Fruit fly (Drosophila melanogaster): ENCODE data around the gene Pli.

Gene Pli

DNA sequence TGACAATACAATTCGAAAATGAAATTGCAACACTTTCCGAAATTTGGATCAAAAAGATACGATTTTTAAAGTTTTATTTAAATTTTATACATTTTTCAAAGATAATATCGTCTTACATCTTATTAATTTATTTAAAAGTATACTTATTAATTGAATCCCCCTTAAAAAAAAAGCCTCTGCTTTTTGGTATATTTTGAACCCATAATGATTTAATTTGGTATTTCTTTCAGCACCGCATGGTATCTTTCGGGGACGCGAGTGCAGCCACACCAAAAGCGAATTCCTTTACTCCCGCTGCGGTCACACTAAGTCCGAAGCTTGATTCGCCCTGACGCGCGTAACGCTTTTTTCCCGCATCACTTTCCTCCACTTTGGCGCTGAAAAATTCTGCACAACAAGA, 69.6 kb downstream of the Pli start (continued):
- no peak for TF ChIP-seq Dip3 (GFP tag; optimal IDR thresholded peaks at IDR 0.05)
- TF ChIP-seq fd64A (GFP tag; optimal IDR thresholded peaks at IDR 0.05): no peak
- no peak for TF ChIP-seq CG18764 (GFP tag; optimal IDR thresholded peaks at IDR 0.05)
- no peak for TF ChIP-seq fd96Cb (tag; optimal IDR thresholded peaks at IDR 0.05)
- TF ChIP-seq tll (GFP tag; optimal IDR thresholded peaks at IDR 0.05): no peak
- no peak for TF ChIP-seq CG6683 (GFP tag; optimal IDR thresholded peaks at IDR 0.05)
- no peak for TF ChIP-seq CG9609 (GFP tag; optimal IDR thresholded peaks at IDR 0.05)
- TF ChIP-seq CG4730 (GFP tag; IDR thresholded peaks at IDR 0.05): no peak
- peak; percentile 69 for TF ChIP-seq CG13287 (GFP tag; IDR thresholded peaks at IDR 0.05; ENCODE audit: partially characterized antibody)
- TF ChIP-seq Ravus (GFP tag; IDR thresholded peaks at IDR 0.05): no peak
- no peak for TF ChIP-seq Sry-β (GFP tag; optimal IDR thresholded peaks at IDR 0.05)
- TF ChIP-seq HLHmδ (GFP tag; optimal IDR thresholded peaks at IDR 0.05): no peak
- TF ChIP-seq CG4424 (GFP tag; optimal IDR thresholded peaks at IDR 0.05): no peak
- no peak for TF ChIP-seq peb (GFP tag; IDR thresholded peaks at IDR 0.05)
- TF ChIP-seq gt (GFP tag; IDR thresholded peaks at IDR 0.05): no peak
- no peak for TF ChIP-seq kah (GFP tag; optimal IDR thresholded peaks at IDR 0.05)
- peak; percentile 29; the same call in 1 of the 3 replicates for TF ChIP-seq CG11695 (GFP tag; IDR thresholded peaks at IDR 0.05)
- TF ChIP-seq CG7556 (GFP tag; optimal IDR thresholded peaks at IDR 0.05): peak; percentile 10
- TF ChIP-seq BtbVII (GFP tag; optimal IDR thresholded peaks at IDR 0.05): no peak
- TF ChIP-seq kay (GFP tag; optimal IDR thresholded peaks at IDR 0.05): no peak
- no peak for TF ChIP-seq HmgD (GFP tag; optimal IDR thresholded peaks at IDR 0.05)
- peak; percentile 51 for TF ChIP-seq sens (GFP tag)
- peak; percentile 38; the same call in 1 of the 2 replicates for TF ChIP-seq lmd (GFP tag; IDR thresholded peaks at IDR 0.05)
- no peak for TF ChIP-seq NC2α (GFP tag; optimal IDR thresholded peaks at IDR 0.05)
- TF ChIP-seq CG6175 (GFP tag; IDR thresholded peaks at IDR 0.05): no peak
- no peak for TF ChIP-seq croc (GFP tag; conservative IDR thresholded peaks at IDR 0.05)
- TF ChIP-seq CG17328 (GFP tag; IDR thresholded peaks at IDR 0.05): no peak
- no peak for TF ChIP-seq D19B (GFP tag; optimal IDR thresholded peaks at IDR 0.05)
- TF ChIP-seq CG12155 (GFP tag; optimal IDR thresholded peaks at IDR 0.05): peak; percentile 34
- TF ChIP-seq CG13894 (tag; optimal IDR thresholded peaks at IDR 0.05): peak; percentile 68
- no peak for TF ChIP-seq repo (GFP tag; optimal IDR thresholded peaks at IDR 0.05)
- TF ChIP-seq slbo (GFP tag; IDR thresholded peaks at IDR 0.05): peak; percentile 51
- TF ChIP-seq HHEX (GFP tag; optimal IDR thresholded peaks at IDR 0.05): no peak
- peak; percentile 75 for TF ChIP-seq CoRest (tag; optimal IDR thresholded peaks at IDR 0.05)
- no peak for TF ChIP-seq CG14965 (GFP tag; optimal IDR thresholded peaks at IDR 0.05; ENCODE audit: borderline replicate concordance)
- peak; percentile 5 for TF ChIP-seq Deaf1 (tag; optimal IDR thresholded peaks at IDR 0.05)
- no peak for TF ChIP-seq psq (GFP tag; optimal IDR thresholded peaks at IDR 0.05)
- TF ChIP-seq Dip2 (GFP tag; IDR thresholded peaks at IDR 0.05): no peak
- TF ChIP-seq zfh1 (GFP tag; IDR thresholded peaks at IDR 0.05): no peak
- peak; percentile 45 for TF ChIP-seq CG15601 (tag; optimal IDR thresholded peaks at IDR 0.05)
- no peak for TF ChIP-seq chm (GFP tag; IDR thresholded peaks at IDR 0.05)
- no peak for TF ChIP-seq Oaz (GFP tag; IDR thresholded peaks at IDR 0.05)
- no peak for TF ChIP-seq tio (GFP tag; optimal IDR thresholded peaks at IDR 0.05)
- no peak for TF ChIP-seq Trl (optimal IDR thresholded peaks at IDR 0.05)
- no peak for TF ChIP-seq Trl (GFP tag; optimal IDR thresholded peaks at IDR 0.05)
- no peak for TF ChIP-seq luna (GFP tag; optimal IDR thresholded peaks at IDR 0.05)
- TF ChIP-seq CG7372 (GFP tag; IDR thresholded peaks at IDR 0.05): no peak
- TF ChIP-seq CG18476 (GFP tag; optimal IDR thresholded peaks at IDR 0.05): no peak
- TF ChIP-seq Xbp1 (GFP tag; optimal IDR thresholded peaks at IDR 0.05): peak; percentile 46
- peak; percentile 30 for TF ChIP-seq zfh2 (GFP tag; optimal IDR thresholded peaks at IDR 0.05)
- TF ChIP-seq CG6791 (GFP tag; IDR thresholded peaks at IDR 0.05; ENCODE audit: partially characterized antibody): peak; percentile 59; the same call in 1 of the 3 replicates
- peak; percentile 26 for TF ChIP-seq Vsx1 (GFP tag; optimal IDR thresholded peaks at IDR 0.05)
- no peak for TF ChIP-seq Spps (tag; optimal IDR thresholded peaks at IDR 0.05)

Data from whole organism, embryonic.